Worm (Caenorhabditis elegans) whole organism, midembryonic: ENCODE results near the gene igdb-2.
"Not testable (repeated sequence)": the region's sequence is repeated elsewhere in the genome, so short reads cannot be mapped to it uniquely, and the experiment has no call there.

Experiments used
- T22C8.4 ChIP-seq: fragments of 200-800 bp; sonication (Bioruptor generic); IDR thresholded peaks from 2 replicates; pipeline ENCODE4 v1.3.6; 2022; ENCODE audit warnings: missing genetic modification characterization, missing compliant biosample characterization
- cog-1 ChIP-seq: sonication (generic microtip); optimal IDR thresholded peaks from 2 replicates; lab custom pipeline; 2016; ENCODE audit warnings: missing genetic modification characterization, missing compliant biosample characterization
- flt-1 ChIP-seq: fragments of 200-800 bp; sonication (Bioruptor generic); IDR thresholded peaks from 2 replicates; pipeline ENCODE4 v1.3.6; 2022; ENCODE audit warnings: missing genetic modification characterization, missing compliant biosample characterization
- klf-2 ChIP-seq: fragments of 200-800 bp; sonication (Bioruptor generic); conservative IDR thresholded peaks from 2 replicates; pipeline ENCODE4 v1.3.6; 2022; ENCODE audit warnings: missing genetic modification reagents, missing genetic modification characterization, missing compliant biosample characterization
- med-1 ChIP-seq: sonication (generic microtip); optimal IDR thresholded peaks from 2 replicates; lab custom pipeline; 2017; ENCODE audit warnings: missing genetic modification characterization, mild to moderate bottlenecking, missing compliant biosample characterization, antibody characterized with exemption, missing genetic modification reagents; ENCODE audit not compliant: insufficient read depth
- ref-1 ChIP-seq: fragments of 200-800 bp; sonication (Bioruptor generic); conservative IDR thresholded peaks from 2 replicates; pipeline ENCODE4 v1.3.6; 2022; ENCODE audit warnings: missing genetic modification reagents, missing genetic modification characterization, missing compliant biosample characterization
- tab-1 ChIP-seq: fragments of 200-800 bp; sonication (Bioruptor generic); IDR thresholded peaks from 2 replicates; pipeline ENCODE4 v1.3.6; 2022; ENCODE audit warnings: missing genetic modification characterization, missing compliant biosample characterization
- ztf-23 ChIP-seq: fragments of 200-800 bp; sonication (Bioruptor generic); IDR thresholded peaks from 2 replicates; pipeline ENCODE4 v1.3.6; 2022; ENCODE audit warnings: missing genetic modification reagents, missing genetic modification characterization, missing compliant biosample characterization
- ztf-29 ChIP-seq: fragments of 200-800 bp; sonication (Bioruptor generic); IDR thresholded peaks from 2 replicates; pipeline ENCODE4 v1.3.6; 2022; ENCODE audit warnings: missing genetic modification reagents, missing genetic modification characterization, missing compliant biosample characterization

Gene igdb-2

ce11 chrIV:12467761-12468160 lies 698 bp upstream of the igdb-2 start:
- TF ChIP-seq T22C8.4 (GFP tag; lab: Robert Waterston, UW) (no peak), klf-2 (GFP tag; lab: Robert Waterston, UW) (no peak), med-1 (no peak), ztf-29 (GFP tag; lab: Robert Waterston, UW) (no peak), ztf-23 (GFP tag; lab: Robert Waterston, UW) (no peak), flt-1 (GFP tag; lab: Robert Waterston, UW) (no peak), tab-1 (GFP tag; lab: Robert Waterston, UW) (no peak), cog-1 (tag; lab: Kevin White, UChicago) (no peak), ref-1 (GFP tag; lab: Robert Waterston, UW) (no peak)

ce11 chrIV:12476942-12477341 lies 8.5 kb downstream of the igdb-2 start, which contains the start of gene T04A11.1:
T04A11.1 (minus strand) TSS chrIV:12477042.
- TF ChIP-seq ztf-23 (GFP tag; lab: Robert Waterston, UW); T22C8.4 (GFP tag; lab: Robert Waterston, UW); cog-1 (tag; lab: Kevin White, UChicago): not testable (repeated sequence)

- TF ChIP-seq ztf-23 (GFP tag; lab: Robert Waterston, UW); flt-1 (GFP tag; lab: Robert Waterston, UW); med-1: not testable (repeated sequence)
These were observed 10.3 kb downstream of the igdb-2 start, which contains the start of gene igdb-1 for ce11 chrIV:12478711-12479110. igdb-1 (plus strand) TSS chrIV:12479011.

ce11 chrIV:12484479-12484878 lies 16.0 kb downstream of the igdb-2 start, which contains the start of gene T04A11.4:
T04A11.4 (minus strand) TSS chrIV:12484579.
- TF ChIP-seq klf-2 (GFP tag; lab: Robert Waterston, UW); med-1; ztf-29 (GFP tag; lab: Robert Waterston, UW): not testable (repeated sequence)

- TF ChIP-seq T22C8.4 (GFP tag; lab: Robert Waterston, UW) (no peak), cog-1 (tag; lab: Kevin White, UChicago) (no peak), ztf-23 (GFP tag; lab: Robert Waterston, UW) (no peak), flt-1 (GFP tag; lab: Robert Waterston, UW) (no peak), tab-1 (GFP tag; lab: Robert Waterston, UW) (no peak), ztf-29 (GFP tag; lab: Robert Waterston, UW) (no peak), klf-2 (GFP tag; lab: Robert Waterston, UW) (no peak)
These were observed 18.7 kb downstream of the igdb-2 start, which contains the start of gene sru-26 for ce11 chrIV:12487194-12487593. sru-26 (plus strand) TSS chrIV:12487494.

- no peak for TF ChIP-seq ref-1 (GFP tag; lab: Robert Waterston, UW)
- TF ChIP-seq cog-1 (tag; lab: Kevin White, UChicago) = no peak
- no peak for TF ChIP-seq T22C8.4 (GFP tag; lab: Robert Waterston, UW)
- TF ChIP-seq med-1 = no peak
- TF ChIP-seq tab-1 (GFP tag; lab: Robert Waterston, UW) = no peak
- no peak for TF ChIP-seq flt-1 (GFP tag; lab: Robert Waterston, UW)
- TF ChIP-seq ztf-23 (GFP tag; lab: Robert Waterston, UW) = no peak
- no peak for TF ChIP-seq ztf-29 (GFP tag; lab: Robert Waterston, UW)
- TF ChIP-seq klf-2 (GFP tag; lab: Robert Waterston, UW) = no peak
These were observed 22.0 kb downstream of the igdb-2 start, which contains the start of gene him-6 for ce11 chrIV:12490491-12490890. him-6 (plus strand) TSS chrIV:12490791.

ce11 chrIV:12495196-12495595 lies 26.7 kb downstream of the igdb-2 start, which contains the start of gene sru-20:
sru-20 (plus strand) TSS chrIV:12495496.
- TF ChIP-seq klf-2 (GFP tag; lab: Robert Waterston, UW) = no peak
- no peak for TF ChIP-seq ztf-23 (GFP tag; lab: Robert Waterston, UW)
- TF ChIP-seq cog-1 (tag; lab: Kevin White, UChicago) = no peak
- TF ChIP-seq tab-1 (GFP tag; lab: Robert Waterston, UW) = no peak
- TF ChIP-seq ref-1 (GFP tag; lab: Robert Waterston, UW) = no peak
- no peak for TF ChIP-seq med-1
- no peak for TF ChIP-seq ztf-29 (GFP tag; lab: Robert Waterston, UW)
- TF ChIP-seq T22C8.4 (GFP tag; lab: Robert Waterston, UW) = no peak
- no peak for TF ChIP-seq flt-1 (GFP tag; lab: Robert Waterston, UW)

ce11 chrIV:12498238-12498637 lies 29.8 kb downstream of the igdb-2 start, which contains the start of gene sru-19:
sru-19 (plus strand) TSS chrIV:12498538.
- TF ChIP-seq klf-2 (GFP tag; lab: Robert Waterston, UW) (no peak), ztf-23 (GFP tag; lab: Robert Waterston, UW) (no peak), ref-1 (GFP tag; lab: Robert Waterston, UW) (no peak), med-1 (no peak), tab-1 (GFP tag; lab: Robert Waterston, UW) (no peak), T22C8.4 (GFP tag; lab: Robert Waterston, UW) (no peak), ztf-29 (GFP tag; lab: Robert Waterston, UW) (no peak), cog-1 (tag; lab: Kevin White, UChicago) (no peak), flt-1 (GFP tag; lab: Robert Waterston, UW) (no peak)

- TF ChIP-seq tab-1 (GFP tag; lab: Robert Waterston, UW) = no peak
- TF ChIP-seq flt-1 (GFP tag; lab: Robert Waterston, UW) = no peak
- TF ChIP-seq ztf-23 (GFP tag; lab: Robert Waterston, UW) = no peak
These were observed 33.5 kb downstream of the igdb-2 start, which contains the start of gene sru-18 for ce11 chrIV:12501956-12502355. sru-18 (plus strand) TSS chrIV:12502256.

ce11 chrIV:12505397-12505796 lies 36.9 kb downstream of the igdb-2 start, which contains the start of gene sru-17:
sru-17 (plus strand) TSS chrIV:12505697.
- TF ChIP-seq cog-1 (tag; lab: Kevin White, UChicago); tab-1 (GFP tag; lab: Robert Waterston, UW); ref-1 (GFP tag; lab: Robert Waterston, UW): not testable (repeated sequence)
